Worm (Caenorhabditis elegans) whole organism, L2 larva: ENCODE results near the gene ZK177.1.

Experiments used
- blmp-1 ChIP-seq: sonication (generic microtip); optimal IDR thresholded peaks from 2 replicates; lab custom pipeline; 2017; ENCODE audit warnings: missing genetic modification characterization, mild to moderate bottlenecking, missing compliant biosample characterization, antibody characterized with exemption, moderate library complexity; ENCODE audit not compliant: insufficient read depth
- nhr-12 ChIP-seq: fragments of 150-350 bp; optimal IDR thresholded peaks from 2 replicates; lab custom pipeline; 2014; ENCODE audit warnings: missing biosample characterization, missing genetic modification characterization
- skn-1 ChIP-seq: sonication (generic microtip); optimal IDR thresholded peaks from 2 replicates; lab custom pipeline; 2017; ENCODE audit warnings: missing biosample characterization, missing genetic modification characterization

DNA sequence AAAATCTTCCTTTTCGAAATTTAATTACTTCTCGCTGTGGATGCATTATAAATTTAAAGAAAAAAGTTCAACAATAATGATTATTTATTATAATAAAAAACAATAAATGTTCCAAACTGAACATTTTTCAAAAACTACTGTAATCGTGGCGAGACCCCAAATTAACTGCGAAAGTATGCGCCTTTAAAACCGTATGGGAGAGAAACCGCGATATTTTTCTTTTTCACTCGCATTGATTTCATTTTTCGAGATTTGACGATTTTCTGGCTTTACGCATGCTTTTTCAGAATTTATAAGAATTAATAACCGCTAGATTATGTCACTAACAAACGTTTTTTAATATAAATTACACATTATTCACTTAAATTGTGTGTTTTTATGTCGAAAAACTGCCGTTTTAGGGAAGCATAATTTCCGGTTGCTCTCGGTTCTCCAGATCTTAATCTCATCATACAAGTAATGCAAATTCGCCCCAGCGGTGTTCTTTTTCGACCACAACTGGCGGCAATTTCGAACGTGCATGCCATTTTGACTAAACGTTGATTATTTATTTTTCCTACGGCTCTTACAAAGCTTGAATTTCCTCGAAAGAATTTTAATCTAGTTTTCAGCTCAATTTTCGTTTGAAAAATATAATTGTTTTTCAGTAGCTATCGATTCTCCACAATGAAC is 26.8 kb upstream of the ZK177.1 start, which contains the start of gene F12A10.8:
- TF ChIP-seq nhr-12 (tag; lab: Kevin White, UChicago), result no peak
- no peak for TF ChIP-seq blmp-1 (tag; lab: Kevin White, UChicago)
- no peak for TF ChIP-seq skn-1 (tag; lab: Kevin White, UChicago)
